Worm (Caenorhabditis elegans) whole organism, L4/young adult: ENCODE results near the gene cyn-10.

Experiments
- W03F9.2 ChIP-seq: fragments of 150-350 bp; optimal IDR thresholded peaks from 2 replicates; lab custom pipeline; 2014; ENCODE audit warnings: missing biosample characterization, missing genetic modification characterization
- dao-5 ChIP-seq: sonication (generic microtip); optimal IDR thresholded peaks from 2 replicates; lab custom pipeline; 2016; ENCODE audit warnings: missing genotype, missing genetic modification characterization, moderate library complexity, missing compliant biosample characterization

- TF ChIP-seq W03F9.2 (tag; lab: Kevin White, UChicago) (no peak), dao-5 (no peak)
Observed at ce11 chrII:6893589-6894245, 19.4 kb downstream of the cyn-10 start, which contains the start of gene adal-1.
